Worm (Caenorhabditis elegans) whole organism, L4/young adult: ENCODE data around the gene myo-2.

Experiments
- dao-5 ChIP-seq: sonication (generic microtip); optimal IDR thresholded peaks from 2 replicates; lab custom pipeline; 2016; ENCODE audit warnings: missing genotype, missing genetic modification characterization, moderate library complexity, missing compliant biosample characterization
- him-1 ChIP-seq: sonication (generic microtip); optimal IDR thresholded peaks from 2 replicates; lab custom pipeline; 2016; ENCODE audit warnings: missing genotype, missing genetic modification reagents, missing genetic modification characterization, missing compliant biosample characterization

DNA sequence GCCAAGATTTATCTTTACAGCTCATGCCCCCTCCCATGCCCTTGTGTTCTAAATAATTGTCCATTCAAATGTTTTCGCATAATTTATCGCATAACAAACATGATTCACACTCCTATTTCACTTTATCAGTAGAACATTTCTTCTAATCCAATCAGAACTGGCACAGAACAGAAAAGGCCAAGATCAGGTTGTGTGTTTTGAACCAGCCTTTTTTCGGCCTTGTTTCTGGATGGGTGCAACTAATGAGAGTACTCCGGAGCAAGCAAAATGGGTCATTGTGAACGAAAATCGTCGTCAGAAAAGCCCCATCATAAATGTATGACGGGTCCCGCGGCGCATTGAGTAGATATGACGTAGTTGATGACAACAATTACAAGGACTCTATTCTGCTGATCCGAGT lies 23.3 kb downstream of the myo-2 start:
- TF ChIP-seq him-1 (tag; lab: Kevin White, UChicago) (no peak), dao-5 (tag; lab: Kevin White, UChicago) (no peak)
